Worm (Caenorhabditis elegans) whole organism, dauer: ENCODE data around the gene F22H10.11.

Source experiments
- unc-62 ChIP-seq: sonication (generic microtip); optimal IDR thresholded peaks from 2 replicates; lab custom pipeline; 2017; ENCODE audit warnings: missing biosample characterization, missing genetic modification reagents, missing genetic modification characterization

F22H10.11 gene

ce11 chrX:16650600-16650999 lies 37.2 kb downstream of the F22H10.11 start:
- TF ChIP-seq unc-62 (GFP tag; lab: Kevin White, UChicago): no peak

- TF ChIP-seq unc-62 (GFP tag; lab: Kevin White, UChicago): no peak
Measured at ce11 chrX:16648773-16649172, 39.1 kb downstream of the F22H10.11 start.

ce11 chrX:16647222-16647621 lies 40.6 kb downstream of the F22H10.11 start:
- no peak for TF ChIP-seq unc-62 (GFP tag; lab: Kevin White, UChicago)

- TF ChIP-seq unc-62 (GFP tag; lab: Kevin White, UChicago): no peak
Measured at ce11 chrX:16644889-16645288, 43.0 kb downstream of the F22H10.11 start.

- no peak for TF ChIP-seq unc-62 (GFP tag; lab: Kevin White, UChicago)
Measured at ce11 chrX:16643246-16643645, 44.6 kb downstream of the F22H10.11 start.

ce11 chrX:16641678-16642077 lies 46.2 kb downstream of the F22H10.11 start:
- TF ChIP-seq unc-62 (GFP tag; lab: Kevin White, UChicago): no peak
